Worm (Caenorhabditis elegans): ENCODE results near the gene ZC190.5.

Gene ZC190.5

ce11 chrV:8623754-8624153 is 49.6 kb downstream of the ZC190.5 start, which contains the start of gene F41E6.17:
Gene F41E6.17 (plus strand): TSS chrV:8624101.
- TF ChIP-seq nfya-2 (GFP tag; IDR thresholded peaks at IDR 0.05) (no peak), ceh-100 (GFP tag; IDR thresholded peaks at IDR 0.05) (no peak), snpc-1.1 (tag; optimal IDR thresholded peaks at IDR 0.05; ENCODE audit: insufficient read depth) (no peak), ztf-28 (GFP tag; IDR thresholded peaks at IDR 0.05) (no peak), madf-8 (GFP tag; conservative IDR thresholded peaks at IDR 0.05) (no peak), athp-1 (tag; optimal IDR thresholded peaks at IDR 0.05) (no peak), cebp-1 (GFP tag; IDR thresholded peaks at IDR 0.05) (no peak), cebp-1 (tag; optimal IDR thresholded peaks at IDR 0.05) (no peak)

ce11 chrV:8622314-8622713 is 51.1 kb downstream of the ZC190.5 start, which contains the start of gene F41E6.1:
Gene F41E6.1 (plus strand): TSS chrV:8622614.
- no peak for TF ChIP-seq rcor-1 (GFP tag; IDR thresholded peaks at IDR 0.05)
- no peak for TF ChIP-seq madf-3 (GFP tag; IDR thresholded peaks at IDR 0.05)
- no peak for TF ChIP-seq egl-44 (GFP tag; IDR thresholded peaks at IDR 0.05)
